Worm (Caenorhabditis elegans): ENCODE data around the gene algn-6.

ce11 chrII:8058769-8059168, 19.2 kb downstream of the algn-6 start, which contains the start of gene T05H10.8:
- TF ChIP-seq elt-2 (tag; optimal IDR thresholded peaks at IDR 0.05): no peak
- no peak for TF ChIP-seq rnt-1 (tag; optimal IDR thresholded peaks at IDR 0.05)
- no peak for TF ChIP-seq F13H6.1 (tag; optimal IDR thresholded peaks at IDR 0.05)
- no peak for TF ChIP-seq T23F11.4 (GFP tag; optimal IDR thresholded peaks at IDR 0.05)
- TF ChIP-seq madf-2 (tag; optimal IDR thresholded peaks at IDR 0.05): no peak
- no peak for TF ChIP-seq pha-4 (tag; optimal IDR thresholded peaks at IDR 0.05)
- TF ChIP-seq fkh-10 (GFP tag; optimal IDR thresholded peaks at IDR 0.05): no peak

All from whole organism, late embryonic.